Fruit fly (Drosophila melanogaster) Kc167 (cell line): ENCODE measurements around the gene pbl.

ENCODE experiments used
- Myc ChIP-seq: fragments of >200 bp; optimal IDR thresholded peaks from 2 replicates; lab custom pipeline; 2017; ENCODE audit warnings: missing external identifiers
- Sin3A ChIP-seq: fragments of >200 bp; optimal IDR thresholded peaks from 2 replicates; lab custom pipeline; 2018; ENCODE audit warnings: missing external identifiers
- h ChIP-seq: fragments of >200 bp; optimal IDR thresholded peaks from 3 replicates; lab custom pipeline; 2018; ENCODE audit warnings: missing external identifiers
- insv ChIP-seq: fragments of >200 bp; optimal IDR thresholded peaks from 3 replicates; lab custom pipeline; 2018; ENCODE audit warnings: missing external identifiers
- psq ChIP-seq: fragments of >200 bp; optimal IDR thresholded peaks from 2 replicates; lab custom pipeline; 2017; ENCODE audit warnings: missing external identifiers
- ttk ChIP-seq: sonication (Bioruptor generic); optimal IDR thresholded peaks from 2 replicates; lab custom pipeline; 2017; ENCODE audit warnings: missing external identifiers

DNA sequence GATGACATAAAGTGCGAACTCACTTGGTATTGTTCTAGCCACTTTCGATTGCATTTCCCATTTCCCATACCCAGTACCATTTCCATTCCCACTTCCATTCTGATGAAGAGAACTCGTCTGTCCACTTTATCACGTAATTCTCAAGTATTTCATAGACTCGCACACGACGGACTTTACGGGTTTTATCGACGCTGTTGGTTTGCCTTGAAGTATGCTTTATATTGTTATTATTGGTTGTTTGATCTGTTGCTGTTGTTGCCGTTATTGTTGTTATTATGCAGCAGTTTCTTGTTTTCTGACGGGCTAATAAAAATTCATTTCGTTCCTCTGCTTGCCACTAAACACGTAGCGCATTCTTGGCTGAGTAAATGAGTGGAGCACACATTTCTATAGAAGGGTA is 40.8 kb upstream of the pbl start:
- TF ChIP-seq Sin3A (no peak), psq (no peak), Myc (no peak), ttk (lab: Kevin White, UChicago) (no peak), insv (lab: Kevin White, UChicago) (no peak), h (no peak)
